Worm (Caenorhabditis elegans) whole organism, midembryonic: ENCODE results near the gene C39B10.4.

ENCODE experiments used
- T22C8.4 ChIP-seq: fragments of 200-800 bp; sonication (Bioruptor generic); IDR thresholded peaks from 2 replicates; pipeline ENCODE4 v1.3.6; 2022; ENCODE audit warnings: missing genetic modification characterization, missing compliant biosample characterization
- cog-1 ChIP-seq: sonication (generic microtip); optimal IDR thresholded peaks from 2 replicates; lab custom pipeline; 2016; ENCODE audit warnings: missing genetic modification characterization, missing compliant biosample characterization
- flt-1 ChIP-seq: fragments of 200-800 bp; sonication (Bioruptor generic); IDR thresholded peaks from 2 replicates; pipeline ENCODE4 v1.3.6; 2022; ENCODE audit warnings: missing genetic modification characterization, missing compliant biosample characterization
- klf-2 ChIP-seq: fragments of 200-800 bp; sonication (Bioruptor generic); conservative IDR thresholded peaks from 2 replicates; pipeline ENCODE4 v1.3.6; 2022; ENCODE audit warnings: missing genetic modification reagents, missing genetic modification characterization, missing compliant biosample characterization
- med-1 ChIP-seq: sonication (generic microtip); optimal IDR thresholded peaks from 2 replicates; lab custom pipeline; 2017; ENCODE audit warnings: missing genetic modification characterization, mild to moderate bottlenecking, missing compliant biosample characterization, antibody characterized with exemption, missing genetic modification reagents; ENCODE audit not compliant: insufficient read depth
- ref-1 ChIP-seq: fragments of 200-800 bp; sonication (Bioruptor generic); conservative IDR thresholded peaks from 2 replicates; pipeline ENCODE4 v1.3.6; 2022; ENCODE audit warnings: missing genetic modification reagents, missing genetic modification characterization, missing compliant biosample characterization
- tab-1 ChIP-seq: fragments of 200-800 bp; sonication (Bioruptor generic); IDR thresholded peaks from 2 replicates; pipeline ENCODE4 v1.3.6; 2022; ENCODE audit warnings: missing genetic modification characterization, missing compliant biosample characterization
- ztf-23 ChIP-seq: fragments of 200-800 bp; sonication (Bioruptor generic); IDR thresholded peaks from 2 replicates; pipeline ENCODE4 v1.3.6; 2022; ENCODE audit warnings: missing genetic modification reagents, missing genetic modification characterization, missing compliant biosample characterization
- ztf-29 ChIP-seq: fragments of 200-800 bp; sonication (Bioruptor generic); IDR thresholded peaks from 2 replicates; pipeline ENCODE4 v1.3.6; 2022; ENCODE audit warnings: missing genetic modification reagents, missing genetic modification characterization, missing compliant biosample characterization

DNA sequence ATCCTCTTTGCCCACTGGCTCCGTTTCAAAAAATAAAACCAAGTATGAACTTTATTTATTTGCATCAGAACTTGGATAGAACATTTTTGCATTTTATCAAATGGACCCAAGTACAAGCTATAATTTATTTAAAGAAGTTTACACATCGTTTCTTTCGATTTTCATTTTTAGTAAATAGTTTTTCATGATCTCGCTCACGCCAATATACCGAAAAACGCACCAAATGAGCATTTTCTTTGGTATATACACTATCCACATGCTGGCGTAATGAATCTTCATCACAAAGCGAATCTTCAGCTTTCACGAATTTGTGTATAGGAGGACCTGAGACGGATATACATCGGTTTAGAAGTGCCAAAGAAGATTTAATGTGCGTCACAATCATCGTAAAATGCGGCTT lies 31.8 kb downstream of the C39B10.4 start, which contains the start of gene C39B10.7:
- TF ChIP-seq klf-2 (no peak), ztf-29 (GFP tag; lab: Robert Waterston, UW) (no peak), ztf-23 (GFP tag; lab: Robert Waterston, UW) (no peak), med-1 (GFP tag; lab: Kevin White, UChicago) (no peak), cog-1 (no peak), flt-1 (no peak), T22C8.4 (no peak), tab-1 (GFP tag; lab: Robert Waterston, UW) (no peak), ref-1 (no peak)
